Worm (Caenorhabditis elegans) whole organism, L3 larva: ENCODE results near the gene F25E5.8.

Experiments
- R02D3.7 ChIP-seq: fragments of 150-350 bp; optimal IDR thresholded peaks from 2 replicates; lab custom pipeline; 2014; ENCODE audit warnings: missing biosample characterization, missing genetic modification characterization
- ZK546.5 ChIP-seq: sonication (generic microtip); optimal IDR thresholded peaks from 2 replicates; lab custom pipeline; 2017; ENCODE audit warnings: missing biosample characterization, missing genetic modification characterization
- aly-2 ChIP-seq: fragments of 150-350 bp; optimal IDR thresholded peaks from 2 replicates; lab custom pipeline; 2014; ENCODE audit warnings: missing biosample characterization, missing genetic modification characterization
- ceh-16 ChIP-seq: sonication (generic microtip); optimal IDR thresholded peaks from 2 replicates; lab custom pipeline; 2017; ENCODE audit warnings: missing biosample characterization, missing genetic modification characterization
- ceh-28 ChIP-seq: fragments of 150-350 bp; optimal IDR thresholded peaks from 2 replicates; lab custom pipeline; 2014; ENCODE audit warnings: missing biosample characterization, missing genetic modification reagents, missing genetic modification characterization
- ceh-82 ChIP-seq: fragments of 150-350 bp; optimal IDR thresholded peaks from 2 replicates; lab custom pipeline; 2014; ENCODE audit warnings: missing biosample characterization, missing genetic modification characterization
- daf-12 ChIP-seq: fragments of 150-350 bp; optimal IDR thresholded peaks from 2 replicates; lab custom pipeline; 2014; ENCODE audit warnings: missing biosample characterization, missing genetic modification reagents, missing genetic modification characterization
- egl-27 ChIP-seq: sonication (generic microtip); optimal IDR thresholded peaks from 4 replicates; lab custom pipeline; 2017; ENCODE audit warnings: missing biosample characterization, missing genetic modification reagents, missing genetic modification characterization
- egl-5 ChIP-seq: fragments of 150-350 bp; optimal IDR thresholded peaks from 2 replicates; lab custom pipeline; 2017; ENCODE audit warnings: missing biosample characterization, missing genetic modification reagents, missing genetic modification characterization, inconsistent platforms
- elt-2 ChIP-seq: sonication (generic microtip); optimal IDR thresholded peaks from 2 replicates; lab custom pipeline; 2016; ENCODE audit warnings: missing genetic modification reagents, mild to moderate bottlenecking, missing genetic modification characterization, missing compliant biosample characterization
- elt-3 ChIP-seq, 3 experiments: fragments of 150-350 bp in 1 of 3; sonication (generic microtip) in 2 of 3; optimal IDR thresholded peaks; 2 replicates in 2 of 3; 4 replicates in 1 of 3; lab custom pipeline; 2014 to 2017; ENCODE audit warnings: missing biosample characterization in 3 of 3, missing genetic modification characterization in 3 of 3
- eor-1 ChIP-seq, 2 experiments: fragments of 150-350 bp; optimal IDR thresholded peaks; 2 replicates each; lab custom pipeline; 2014 to 2018; ENCODE audit warnings: missing biosample characterization in 2 of 2, missing genetic modification characterization in 2 of 2
- fkh-10 ChIP-seq: sonication (generic microtip); optimal IDR thresholded peaks from 2 replicates; lab custom pipeline; 2017; ENCODE audit warnings: missing biosample characterization, missing genetic modification reagents, missing genetic modification characterization
- fkh-2 ChIP-seq: fragments of 150-350 bp; optimal IDR thresholded peaks from 2 replicates; lab custom pipeline; 2014; ENCODE audit warnings: missing biosample characterization, missing genetic modification reagents, missing genetic modification characterization
- fos-1 ChIP-seq: fragments of 150-350 bp; optimal IDR thresholded peaks from 2 replicates; lab custom pipeline; 2014; ENCODE audit warnings: missing biosample characterization, missing genetic modification characterization
- hmg-11 ChIP-seq: sonication (generic microtip); optimal IDR thresholded peaks from 2 replicates; lab custom pipeline; 2016; ENCODE audit warnings: missing genetic modification characterization, missing compliant biosample characterization
- jun-1 ChIP-seq: fragments of 150-350 bp; optimal IDR thresholded peaks from 2 replicates; lab custom pipeline; 2014; ENCODE audit warnings: missing biosample characterization, missing genetic modification reagents, missing genetic modification characterization
- lin-15B ChIP-seq: fragments of 150-350 bp; optimal IDR thresholded peaks from 2 replicates; lab custom pipeline; 2014; ENCODE audit warnings: missing biosample characterization, missing genetic modification characterization
- lin-39 ChIP-seq: fragments of 150-350 bp; optimal IDR thresholded peaks from 2 replicates; lab custom pipeline; 2018; ENCODE audit warnings: missing biosample characterization, missing genetic modification reagents, missing genetic modification characterization
- mdl-1 ChIP-seq: fragments of 150-350 bp; optimal IDR thresholded peaks from 2 replicates; lab custom pipeline; 2014; ENCODE audit warnings: missing biosample characterization, missing genetic modification characterization
- mml-1 ChIP-seq: fragments of 150-350 bp; sonication (generic microtip); optimal IDR thresholded peaks from 3 replicates; lab custom pipeline; 2014; ENCODE audit warnings: missing biosample characterization, missing genetic modification characterization
- nfya-1 ChIP-seq: sonication (generic microtip); optimal IDR thresholded peaks from 2 replicates; lab custom pipeline; 2017; ENCODE audit warnings: missing genetic modification characterization, mild to moderate bottlenecking, missing compliant biosample characterization, antibody characterized with exemption, moderate library complexity; ENCODE audit not compliant: insufficient read depth
- nhr-23 ChIP-seq: fragments of 150-350 bp; optimal IDR thresholded peaks from 2 replicates; lab custom pipeline; 2014; ENCODE audit warnings: missing biosample characterization, missing genetic modification reagents, missing genetic modification characterization
- nhr-237 ChIP-seq: fragments of 150-350 bp; optimal IDR thresholded peaks from 2 replicates; lab custom pipeline; 2014; ENCODE audit warnings: missing biosample characterization, missing genetic modification characterization
- nhr-25 ChIP-seq: sonication (generic microtip); optimal IDR thresholded peaks from 2 replicates; lab custom pipeline; 2017; ENCODE audit warnings: missing biosample characterization, missing genetic modification characterization
- nhr-43 ChIP-seq: sonication (generic microtip); optimal IDR thresholded peaks from 2 replicates; lab custom pipeline; 2016; ENCODE audit warnings: mild to moderate bottlenecking, missing genetic modification characterization, missing compliant biosample characterization; ENCODE audit not compliant: poor library complexity, severe bottlenecking
- nhr-67 ChIP-seq: fragments of 150-350 bp; optimal IDR thresholded peaks from 2 replicates; lab custom pipeline; 2014; ENCODE audit warnings: missing biosample characterization, missing genetic modification characterization
- nhr-76 ChIP-seq: fragments of 150-350 bp; sonication (generic microtip); optimal IDR thresholded peaks from 5 replicates; lab custom pipeline; 2014; ENCODE audit warnings: missing biosample characterization, missing genetic modification characterization
- nhr-77 ChIP-seq: fragments of 150-350 bp; optimal IDR thresholded peaks from 2 replicates; lab custom pipeline; 2014; ENCODE audit warnings: missing biosample characterization, missing genetic modification characterization
- pha-4 ChIP-seq: fragments of 150-350 bp; optimal IDR thresholded peaks from 2 replicates; lab custom pipeline; 2014; ENCODE audit warnings: missing biosample characterization, missing genetic modification reagents, missing genetic modification characterization
- pqm-1 ChIP-seq: fragments of 150-350 bp; optimal IDR thresholded peaks from 2 replicates; lab custom pipeline; 2017; ENCODE audit warnings: missing biosample characterization, missing genetic modification characterization, inconsistent platforms
- skn-1 ChIP-seq: fragments of 150-350 bp; optimal IDR thresholded peaks from 2 replicates; lab custom pipeline; 2014; ENCODE audit warnings: missing biosample characterization, missing genetic modification characterization
- snpc-4 ChIP-seq: fragments of 150-350 bp; optimal IDR thresholded peaks from 2 replicates; lab custom pipeline; 2014; ENCODE audit warnings: missing biosample characterization, missing genetic modification characterization
- tbx-2 ChIP-seq: sonication (generic microtip); optimal IDR thresholded peaks from 2 replicates; lab custom pipeline; 2016; ENCODE audit warnings: mild to moderate bottlenecking, missing genetic modification characterization, missing compliant biosample characterization
- unc-39 ChIP-seq: sonication (generic microtip); optimal IDR thresholded peaks from 4 replicates; lab custom pipeline; 2017; ENCODE audit warnings: missing biosample characterization, missing genetic modification characterization
- unc-62 ChIP-seq: fragments of 150-350 bp; sonication (generic microtip); optimal IDR thresholded peaks from 4 replicates; lab custom pipeline; 2014; ENCODE audit warnings: missing biosample characterization, missing genetic modification reagents, missing genetic modification characterization
- zag-1 ChIP-seq: fragments of 150-350 bp; optimal IDR thresholded peaks from 2 replicates; lab custom pipeline; 2014; ENCODE audit warnings: missing biosample characterization, missing genetic modification characterization

F25E5.8 gene

DNA sequence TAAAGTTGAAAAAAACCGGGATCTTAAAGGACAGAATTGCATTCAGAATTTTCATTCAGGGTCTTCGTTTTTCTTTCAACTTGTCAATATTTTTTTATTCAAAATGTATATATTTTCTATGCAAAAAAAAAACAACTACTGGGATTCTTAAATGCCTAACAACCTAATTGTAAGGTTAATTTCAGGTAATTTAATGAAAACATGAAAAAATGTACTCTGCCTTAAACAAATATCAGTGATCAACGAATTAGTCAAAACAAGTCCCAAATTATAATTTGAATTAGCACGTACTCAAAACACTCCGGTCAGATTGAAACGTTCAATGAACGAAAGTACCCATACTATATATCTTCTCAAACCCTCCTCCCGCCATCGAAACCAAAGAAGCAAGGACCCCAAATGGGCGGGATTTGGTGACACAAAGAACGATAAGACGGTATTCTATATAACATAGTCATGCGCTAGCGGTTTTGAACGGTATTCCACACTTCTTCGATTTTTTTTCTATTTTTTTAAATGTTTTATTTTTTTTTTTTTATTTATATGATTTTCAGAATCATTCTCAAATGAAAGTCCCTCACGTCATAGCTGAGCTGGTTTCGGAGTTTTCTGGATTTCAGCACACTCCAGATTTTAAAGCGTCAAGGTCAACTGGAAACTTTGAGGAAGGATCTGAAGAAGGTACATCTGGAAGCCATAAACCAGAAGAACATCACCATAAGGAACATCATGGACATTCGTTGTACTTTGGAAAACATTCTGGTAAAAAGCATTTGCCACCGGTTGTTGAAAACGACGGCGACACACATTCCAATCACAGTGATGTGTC, at the start of gene F25E5.8, which contains the start of gene ddo-2:
F25E5.8 (plus strand) TSS at position 555 of the 829 bp plus-strand sequence.
ddo-2 (minus strand) TSS at position 330 of the 829 bp plus-strand sequence.
- TF ChIP-seq nhr-43 (tag; lab: Kevin White, UChicago) (peak; percentile 46), egl-27 (tag; lab: Kevin White, UChicago) (no peak), snpc-4 (tag; lab: Kevin White, UChicago) (no peak), mdl-1 (tag; lab: Kevin White, UChicago) (no peak), R02D3.7 (tag; lab: Kevin White, UChicago) (no peak), nhr-237 (no peak), nhr-76 (no peak), unc-62 (GFP tag; lab: Kevin White, UChicago) (no peak), skn-1 (tag; lab: Kevin White, UChicago) (no peak), unc-39 (tag; lab: Kevin White, UChicago) (no peak), nhr-77 (no peak), lin-15B (tag; lab: Kevin White, UChicago) (no peak), pha-4 (tag; lab: Kevin White, UChicago) (no peak), elt-2 (tag; lab: Kevin White, UChicago) (no peak), nhr-25 (tag; lab: Kevin White, UChicago) (peak; percentile 14), ZK546.5 (tag; lab: Kevin White, UChicago) (no peak), lin-39 (tag; lab: Kevin White, UChicago) (no peak), ceh-82 (tag; lab: Kevin White, UChicago) (no peak), hmg-11 (tag; lab: Kevin White, UChicago) (peak; percentile 11), daf-12 (tag; lab: Kevin White, UChicago) (no peak), ceh-28 (tag; lab: Kevin White, UChicago) (no peak), nhr-67 (tag; lab: Kevin White, UChicago) (no peak), tbx-2 (no peak), zag-1 (tag; lab: Kevin White, UChicago) (no peak), jun-1 (no peak), egl-5 (no peak), nhr-23 (tag; lab: Kevin White, UChicago) (peak; percentile 70), eor-1 (tag; optimal IDR thresholded peaks at IDR 0.05; lab: Kevin White, UChicago) (no peak), fos-1 (no peak)

DNA sequence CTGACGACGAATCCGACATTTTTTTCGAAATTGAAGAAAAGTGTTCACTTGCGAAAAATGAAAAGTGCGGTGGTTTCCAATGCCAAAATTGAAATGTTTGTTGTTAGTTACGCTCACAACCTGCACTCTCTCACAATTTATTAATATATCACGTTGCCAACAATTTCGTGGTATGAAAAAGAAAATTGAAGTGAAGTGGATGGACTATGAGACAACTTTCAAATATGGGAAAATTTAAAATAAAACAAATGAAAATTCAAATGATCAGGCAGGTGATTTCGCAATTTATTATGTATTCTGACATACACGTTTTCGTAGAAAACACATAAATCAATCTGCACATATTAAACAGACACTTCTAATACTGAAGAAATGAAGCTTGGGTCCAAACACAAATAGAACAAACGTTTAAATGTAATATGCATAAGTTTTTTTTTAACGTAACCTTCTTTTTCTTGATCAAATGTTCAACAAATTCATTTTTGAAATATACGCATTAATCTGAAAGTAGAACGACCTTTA, 49.6 kb upstream of the F25E5.8 start, which contains the start of gene srp-6:
srp-6 (minus strand) TSS at position 51 of the 522 bp plus-strand sequence.
- TF ChIP-seq fkh-2 (no peak), pha-4 (tag; lab: Kevin White, UChicago) (peak; percentile 1)

DNA sequence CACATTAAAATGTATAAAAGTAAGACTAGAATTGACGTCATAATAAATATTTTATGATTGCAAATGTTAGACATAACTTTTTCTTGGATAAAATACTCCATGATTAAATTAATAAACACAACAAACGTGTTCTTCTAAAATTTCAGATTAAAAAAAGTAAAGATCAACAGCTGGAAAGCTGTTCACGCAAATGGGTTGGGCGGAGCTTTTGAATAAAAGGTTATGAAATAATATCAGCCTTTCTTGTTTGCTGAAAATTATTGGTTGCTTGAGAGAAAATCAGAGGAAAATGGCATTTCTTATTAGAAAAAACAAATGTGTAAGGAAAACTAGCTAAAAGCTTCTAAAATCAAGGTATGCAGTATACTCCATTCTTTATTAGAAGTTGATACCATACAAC, 48.0 kb upstream of the F25E5.8 start, which contains the start of gene C02H6.3:
C02H6.3 (minus strand) TSS at position 101 of the 400 bp plus-strand sequence.
- TF ChIP-seq unc-39 (tag; lab: Kevin White, UChicago) = no peak
- no peak for TF ChIP-seq ceh-28 (tag; lab: Kevin White, UChicago)
- TF ChIP-seq mdl-1 (tag; lab: Kevin White, UChicago) = no peak
- TF ChIP-seq nhr-43 (tag; lab: Kevin White, UChicago) = no peak
- TF ChIP-seq fkh-2 = no peak
- no peak for TF ChIP-seq mml-1 (tag; lab: Kevin White, UChicago)
- no peak for TF ChIP-seq tbx-2

DNA sequence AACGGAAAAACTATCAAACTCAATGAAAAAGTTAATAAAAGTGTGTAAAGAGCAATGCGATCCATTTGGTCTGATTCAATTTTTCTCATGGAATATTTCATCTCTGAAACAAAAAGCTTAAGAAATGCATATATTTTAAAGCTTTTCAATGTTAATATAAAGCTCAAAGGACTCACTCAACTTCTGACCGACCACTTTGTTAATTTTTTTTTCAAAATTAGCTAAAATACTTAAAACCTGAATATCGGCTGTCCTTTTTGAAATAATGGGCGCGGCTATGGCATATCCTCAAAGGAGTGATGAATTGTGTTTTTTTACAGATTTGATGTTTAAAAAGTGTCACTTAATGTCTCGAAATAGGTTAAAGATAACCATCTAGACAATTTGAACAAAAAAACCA, 46.0 kb upstream of the F25E5.8 start, which contains the start of gene C02H6.1:
C02H6.1 (minus strand) TSS at position 101 of the 400 bp plus-strand sequence.
- TF ChIP-seq hmg-11 (tag; lab: Kevin White, UChicago) = no peak
- TF ChIP-seq ceh-82 (tag; lab: Kevin White, UChicago) = no peak
- TF ChIP-seq fkh-10 (GFP tag; lab: Kevin White, UChicago) = no peak
- no peak for TF ChIP-seq pqm-1 (tag; lab: Kevin White, UChicago)
- TF ChIP-seq ceh-16 (tag; lab: Kevin White, UChicago) = no peak
- no peak for TF ChIP-seq nhr-76
- no peak for TF ChIP-seq nhr-43 (tag; lab: Kevin White, UChicago)
- no peak for TF ChIP-seq elt-2 (tag; lab: Kevin White, UChicago)
- no peak for TF ChIP-seq nfya-1 (tag; lab: Kevin White, UChicago)
- TF ChIP-seq nhr-25 (tag; lab: Kevin White, UChicago) = no peak
- TF ChIP-seq egl-5 = no peak
- TF ChIP-seq nhr-67 (tag; lab: Kevin White, UChicago) = no peak
- TF ChIP-seq eor-1 (tag; optimal IDR thresholded peaks at IDR 0.05; lab: Kevin White, UChicago) = no peak
- TF ChIP-seq ceh-28 (tag; lab: Kevin White, UChicago) = no peak
- no peak for TF ChIP-seq aly-2 (tag; lab: Kevin White, UChicago)
- no peak for TF ChIP-seq tbx-2
- no peak for TF ChIP-seq elt-3 (tag; optimal IDR thresholded peaks at IDR 0.05; lab: Kevin White, UChicago)
- TF ChIP-seq, all 47 proteins: peak for 0
